Worm (Caenorhabditis elegans) whole organism, L3 larva: ENCODE measurements around the gene F43E2.1.

Experiments
- elt-3 ChIP-seq, 3 experiments: fragments of 150-350 bp in 1 of 3; sonication (generic microtip) in 2 of 3; optimal IDR thresholded peaks; 2 replicates in 2 of 3; 4 replicates in 1 of 3; lab custom pipeline; 2014 to 2017; ENCODE audit warnings: missing biosample characterization in 3 of 3, missing genetic modification characterization in 3 of 3
- mml-1 ChIP-seq: fragments of 150-350 bp; sonication (generic microtip); optimal IDR thresholded peaks from 3 replicates; lab custom pipeline; 2014; ENCODE audit warnings: missing biosample characterization, missing genetic modification characterization
- nfya-1 ChIP-seq: sonication (generic microtip); optimal IDR thresholded peaks from 2 replicates; lab custom pipeline; 2017; ENCODE audit warnings: missing genetic modification characterization, mild to moderate bottlenecking, missing compliant biosample characterization, antibody characterized with exemption, moderate library complexity; ENCODE audit not compliant: insufficient read depth
- nhr-76 ChIP-seq: fragments of 150-350 bp; sonication (generic microtip); optimal IDR thresholded peaks from 5 replicates; lab custom pipeline; 2014; ENCODE audit warnings: missing biosample characterization, missing genetic modification characterization
- pha-4 ChIP-seq: fragments of 150-350 bp; optimal IDR thresholded peaks from 2 replicates; lab custom pipeline; 2014; ENCODE audit warnings: missing biosample characterization, missing genetic modification reagents, missing genetic modification characterization
- pqm-1 ChIP-seq: fragments of 150-350 bp; optimal IDR thresholded peaks from 2 replicates; lab custom pipeline; 2017; ENCODE audit warnings: missing biosample characterization, missing genetic modification characterization, inconsistent platforms
- snpc-4 ChIP-seq: fragments of 150-350 bp; optimal IDR thresholded peaks from 2 replicates; lab custom pipeline; 2014; ENCODE audit warnings: missing biosample characterization, missing genetic modification characterization
- unc-62 ChIP-seq: fragments of 150-350 bp; sonication (generic microtip); optimal IDR thresholded peaks from 4 replicates; lab custom pipeline; 2014; ENCODE audit warnings: missing biosample characterization, missing genetic modification reagents, missing genetic modification characterization

- TF ChIP-seq pqm-1 (tag; lab: Kevin White, UChicago) (no peak), nfya-1 (tag; lab: Kevin White, UChicago) (no peak), mml-1 (tag; lab: Kevin White, UChicago) (no peak), elt-3 (tag; optimal IDR thresholded peaks at IDR 0.05; lab: Kevin White, UChicago) (no peak), nhr-76 (no peak), snpc-4 (no peak), unc-62 (GFP tag; lab: Kevin White, UChicago) (no peak), pha-4 (tag; lab: Kevin White, UChicago) (no peak)
Observed at ce11 chrII:7331224-7331623, 43.9 kb upstream of the F43E2.1 start, which contains the start of gene npax-1.
